Fruit fly (Drosophila melanogaster) whole organism, embryonic: ENCODE measurements around the gene CG3347.

Experiments
- CG10274 ChIP-seq: fragments of 200-800 bp; sonication (Bioruptor generic); optimal IDR thresholded peaks from 3 replicates; lab custom pipeline; 2017; ENCODE audit warnings: missing biosample characterization, mild to moderate bottlenecking, missing genetic modification characterization
- CG4360 ChIP-seq: fragments of 200-800 bp; sonication (Bioruptor generic); IDR thresholded peaks from 2 replicates; pipeline ENCODE4 v1.3.6; 2022; ENCODE audit warnings: missing biosample characterization, missing genetic modification characterization
- Hr39 ChIP-seq: fragments of >200 bp; optimal IDR thresholded peaks from 2 replicates; lab custom pipeline; 2017
- cg ChIP-seq: fragments of 200-800 bp; sonication (Bioruptor generic); optimal IDR thresholded peaks from 3 replicates; lab custom pipeline; 2019; ENCODE audit warnings: missing biosample characterization, mild to moderate bottlenecking, missing genetic modification characterization, moderate library complexity
- nom ChIP-seq: fragments of 200-800 bp; sonication (Bioruptor generic); optimal IDR thresholded peaks from 2 replicates; lab custom pipeline; 2017; ENCODE audit warnings: missing biosample characterization, missing genetic modification characterization, mild to moderate bottlenecking, moderate library complexity, missing genetic modification reagents
- p53 ChIP-seq: fragments of 200-800 bp; sonication (Bioruptor generic); optimal IDR thresholded peaks from 2 replicates; lab custom pipeline; 2016; ENCODE audit warnings: missing biosample characterization, missing genetic modification characterization
- psq ChIP-seq: fragments of 200-800 bp; sonication (Bioruptor generic); optimal IDR thresholded peaks from 2 replicates; lab custom pipeline; 2017; ENCODE audit warnings: missing biosample characterization, missing genetic modification characterization

DNA sequence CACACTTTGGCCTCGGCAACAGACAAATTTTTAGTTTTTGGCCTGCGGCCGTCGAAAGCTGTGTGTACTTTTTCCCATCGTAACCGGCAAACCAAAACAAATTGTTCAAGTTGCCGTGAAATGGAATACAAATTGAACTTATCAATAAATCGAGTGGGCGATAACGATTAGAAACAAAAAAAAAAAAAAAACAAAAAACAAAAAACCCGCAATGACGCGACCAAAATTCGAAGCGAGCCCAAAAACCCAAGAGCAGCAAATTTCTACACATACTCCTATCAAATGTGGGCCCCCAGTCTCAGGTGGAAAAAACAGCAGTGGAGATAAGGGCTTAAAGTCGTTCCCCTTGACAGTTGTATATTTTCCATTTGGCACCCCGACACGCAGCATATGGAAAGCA is 38.0 kb downstream of the CG3347 start:
- TF ChIP-seq cg (GFP tag; lab: Kevin White, UChicago) = no peak
- TF ChIP-seq CG4360 (GFP tag; lab: Robert Waterston, UW) = no peak
- TF ChIP-seq p53 (GFP tag; lab: Kevin White, UChicago) = no peak
- no peak for TF ChIP-seq Hr39 (lab: Kevin White, UChicago)
- TF ChIP-seq psq (GFP tag; lab: Kevin White, UChicago) = no peak
- no peak for TF ChIP-seq CG10274
- TF ChIP-seq nom (GFP tag; lab: Kevin White, UChicago) = no peak
